Worm (Caenorhabditis elegans): Measurements from ENCODE around the gene T19H5.6.
"Not testable (repeated sequence)": the region's sequence is repeated elsewhere in the genome, so short reads cannot be mapped to it uniquely, and the experiment has no call there.

Gene T19H5.6

DNA sequence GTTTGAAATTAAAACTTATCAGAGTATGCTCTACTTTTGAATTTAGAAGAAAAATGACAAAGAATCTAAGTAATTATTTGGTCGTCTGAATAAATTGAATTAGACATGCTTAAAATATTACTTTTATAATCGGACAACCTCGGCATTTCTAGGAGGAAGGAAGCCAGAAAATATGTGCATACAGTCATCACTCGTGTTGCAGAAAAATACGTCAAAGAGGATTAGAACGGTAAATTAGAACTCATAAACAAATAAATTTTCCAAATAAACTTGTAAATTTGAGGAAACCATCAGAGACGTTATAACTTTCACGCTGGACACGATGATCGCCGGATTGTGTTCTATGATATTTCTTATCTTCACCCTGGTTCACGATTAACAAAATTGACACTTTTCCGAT is 15.7 kb downstream of the T19H5.6 start, which contains the start of gene chil-19:
TSS of gene chil-19 (minus strand) at position 101 of the 400 bp plus-strand sequence.
- TF ChIP-seq scrt-1 (GFP tag; IDR thresholded peaks at IDR 0.05) (no peak), B0310.2 (tag; optimal IDR thresholded peaks at IDR 0.05) (no peak), ets-7 (tag; optimal IDR thresholded peaks at IDR 0.05) (no peak), aly-1 (tag; optimal IDR thresholded peaks at IDR 0.05) (no peak), tra-4 (tag; optimal IDR thresholded peaks at IDR 0.05) (no peak), ceh-36 (tag; optimal IDR thresholded peaks at IDR 0.05) (no peak), sea-1 (GFP tag; conservative IDR thresholded peaks at IDR 0.05) (no peak), tbx-11 (GFP tag; IDR thresholded peaks at IDR 0.05) (no peak), hmg-4 (GFP tag; optimal IDR thresholded peaks at IDR 0.05) (no peak)

DNA sequence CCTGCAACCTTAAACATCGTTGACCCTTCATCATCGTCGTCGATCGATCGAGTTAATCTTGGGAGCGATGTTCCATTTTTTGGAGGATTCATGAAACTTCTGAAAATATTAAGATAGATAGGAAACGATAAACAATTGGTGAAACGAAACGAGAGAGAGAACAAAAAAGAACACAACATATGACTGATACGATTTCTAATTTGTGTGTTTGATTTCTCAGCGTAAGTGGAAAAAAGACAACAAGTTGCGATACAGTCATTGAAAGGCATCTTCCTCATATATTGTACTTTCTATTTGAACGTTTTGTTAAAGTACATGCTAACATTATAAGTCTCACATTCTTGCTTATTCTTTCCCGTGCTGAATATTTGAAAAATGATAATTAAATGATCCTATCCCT is 17.8 kb downstream of the T19H5.6 start, which contains the start of gene R09D1.12:
TSS of gene R09D1.12 (minus strand) at position 101 of the 400 bp plus-strand sequence.
- TF ChIP-seq ceh-36 (tag; optimal IDR thresholded peaks at IDR 0.05); ceh-13 (GFP tag; optimal IDR thresholded peaks at IDR 0.05); tbx-37 (GFP tag; conservative IDR thresholded peaks at IDR 0.05): not testable (repeated sequence)

DNA sequence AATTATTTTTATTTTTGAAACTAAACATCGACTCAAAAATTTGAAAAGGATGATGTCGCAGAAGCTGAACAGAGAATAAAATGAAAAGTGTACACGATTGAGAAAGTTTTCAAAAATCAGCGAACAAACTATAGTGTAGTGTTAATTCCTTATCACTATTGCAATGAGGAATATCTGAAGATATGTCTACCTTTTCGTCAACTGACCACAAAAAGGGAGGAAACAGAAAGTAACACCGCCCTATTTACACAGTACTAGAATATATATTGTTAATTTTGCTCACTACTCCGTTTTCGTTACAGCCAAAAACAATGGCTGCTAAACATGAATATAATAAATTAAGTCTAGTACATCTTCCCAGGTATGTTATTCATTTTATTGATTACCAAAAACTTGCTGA is 22.1 kb downstream of the T19H5.6 start, which contains the start of gene chil-18:
TSS of gene chil-18 (plus strand) at position 301 of the 400 bp plus-strand sequence.
- TF ChIP-seq ceh-13 (GFP tag; optimal IDR thresholded peaks at IDR 0.05) (no peak), hnd-1 (tag; optimal IDR thresholded peaks at IDR 0.05) (no peak), tbx-11 (GFP tag; IDR thresholded peaks at IDR 0.05) (no peak), F13C5.2 (tag; optimal IDR thresholded peaks at IDR 0.05) (no peak), aly-1 (tag; optimal IDR thresholded peaks at IDR 0.05) (no peak)

DNA sequence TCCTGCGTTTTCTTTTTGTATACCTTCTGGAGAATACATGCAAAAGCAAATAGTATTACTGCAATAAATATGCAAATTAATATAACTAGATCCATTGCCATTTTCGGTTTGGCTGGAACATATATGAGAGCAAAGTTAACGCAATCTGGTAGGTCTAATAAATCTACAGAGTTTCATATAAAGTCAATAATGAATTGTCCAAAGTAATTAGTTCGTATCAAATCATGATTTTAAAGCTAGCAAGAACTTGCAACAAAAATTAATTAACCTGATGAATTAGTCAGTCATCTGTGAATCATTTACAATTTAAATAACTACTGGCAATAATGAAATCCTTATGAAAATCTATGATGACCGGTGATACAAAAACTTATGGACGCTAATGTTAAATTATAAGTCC is 24.7 kb downstream of the T19H5.6 start, which contains the start of gene R09D1.13:
TSS of gene R09D1.13 (minus strand) at position 101 of the 400 bp plus-strand sequence.
- TF ChIP-seq sea-1 (GFP tag; conservative IDR thresholded peaks at IDR 0.05) (no peak), aly-1 (tag; optimal IDR thresholded peaks at IDR 0.05) (no peak), hmbx-1 (tag; optimal IDR thresholded peaks at IDR 0.05) (no peak), ama-1 (optimal IDR thresholded peaks at IDR 0.05) (no peak), hmg-4 (GFP tag; optimal IDR thresholded peaks at IDR 0.05) (no peak), ceh-13 (GFP tag; optimal IDR thresholded peaks at IDR 0.05) (no peak), scrt-1 (GFP tag; IDR thresholded peaks at IDR 0.05) (no peak), tbx-11 (GFP tag; IDR thresholded peaks at IDR 0.05) (no peak)

DNA sequence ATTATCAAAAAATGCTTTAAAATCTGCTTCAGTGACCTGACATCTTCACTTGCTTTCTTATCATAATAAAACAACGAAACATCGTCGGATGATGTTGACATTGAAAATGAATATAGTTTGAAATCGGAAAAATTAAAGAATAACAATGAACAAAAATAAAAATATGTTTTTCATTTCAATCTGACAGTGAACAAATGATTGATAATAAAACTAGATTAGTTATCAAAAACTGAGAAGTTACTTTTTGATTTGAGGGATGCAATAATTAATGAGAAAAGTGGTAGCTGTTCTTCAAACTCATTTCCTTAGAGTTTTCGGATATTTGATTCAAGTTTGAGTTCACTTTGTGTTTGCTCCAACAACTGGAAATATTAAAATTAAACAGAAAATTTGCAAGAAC is 26.5 kb downstream of the T19H5.6 start, which contains the start of gene chil-15:
TSS of gene chil-15 (minus strand) at position 101 of the 400 bp plus-strand sequence.
- no peak for TF ChIP-seq flt-1 (GFP tag; IDR thresholded peaks at IDR 0.05)
- TF ChIP-seq tbx-37 (GFP tag; conservative IDR thresholded peaks at IDR 0.05) = no peak
- no peak for TF ChIP-seq tra-4 (tag; optimal IDR thresholded peaks at IDR 0.05)
- TF ChIP-seq hmg-4 (GFP tag; optimal IDR thresholded peaks at IDR 0.05) = no peak
- TF ChIP-seq F13C5.2 (tag; optimal IDR thresholded peaks at IDR 0.05) = no peak
- TF ChIP-seq ceh-13 (GFP tag; optimal IDR thresholded peaks at IDR 0.05) = no peak
- no peak for TF ChIP-seq B0310.2 (tag; optimal IDR thresholded peaks at IDR 0.05)
- TF ChIP-seq ets-7 (tag; optimal IDR thresholded peaks at IDR 0.05) = no peak
- TF ChIP-seq sea-1 (GFP tag; conservative IDR thresholded peaks at IDR 0.05) = no peak
- no peak for TF ChIP-seq pes-1 (GFP tag; IDR thresholded peaks at IDR 0.05)
- TF ChIP-seq ceh-36 (tag; optimal IDR thresholded peaks at IDR 0.05) = no peak
- no peak for TF ChIP-seq hnd-1 (tag; optimal IDR thresholded peaks at IDR 0.05)
- TF ChIP-seq scrt-1 (GFP tag; IDR thresholded peaks at IDR 0.05) = no peak
- TF ChIP-seq hmbx-1 (tag; optimal IDR thresholded peaks at IDR 0.05) = no peak
- no peak for TF ChIP-seq ama-1 (optimal IDR thresholded peaks at IDR 0.05)
- no peak for TF ChIP-seq aly-1 (tag; optimal IDR thresholded peaks at IDR 0.05)
- no peak for TF ChIP-seq tbx-11 (GFP tag; IDR thresholded peaks at IDR 0.05)

DNA sequence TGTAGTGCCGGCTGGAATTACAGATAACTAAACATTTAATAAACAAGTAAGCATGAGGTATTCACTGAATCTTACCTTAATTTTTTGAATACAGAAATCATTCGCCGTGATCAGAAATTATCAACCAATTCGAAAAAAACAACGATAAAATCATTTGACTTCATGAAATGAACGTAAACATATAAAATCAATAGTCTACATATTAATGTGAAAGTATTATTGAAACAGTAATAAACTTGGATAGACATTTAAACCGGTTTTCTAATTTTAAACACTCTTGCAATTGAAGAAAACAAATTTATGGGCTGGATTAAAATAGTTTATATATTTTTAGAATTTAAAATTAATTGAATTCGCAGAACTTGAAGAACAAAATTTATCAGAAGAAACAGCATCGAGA is 28.2 kb downstream of the T19H5.6 start, which contains the start of gene chil-16:
TSS of gene chil-16 (minus strand) at position 101 of the 400 bp plus-strand sequence.
- TF ChIP-seq F13C5.2 (tag; optimal IDR thresholded peaks at IDR 0.05) = no peak
- TF ChIP-seq flt-1 (GFP tag; IDR thresholded peaks at IDR 0.05) = no peak
- TF ChIP-seq aly-1 (tag; optimal IDR thresholded peaks at IDR 0.05) = no peak
- no peak for TF ChIP-seq hnd-1 (tag; optimal IDR thresholded peaks at IDR 0.05)
- TF ChIP-seq scrt-1 (GFP tag; IDR thresholded peaks at IDR 0.05) = no peak
- TF ChIP-seq tbx-37 (GFP tag; conservative IDR thresholded peaks at IDR 0.05) = no peak
- TF ChIP-seq pes-1 (GFP tag; IDR thresholded peaks at IDR 0.05) = no peak
- no peak for TF ChIP-seq ets-7 (tag; optimal IDR thresholded peaks at IDR 0.05)
- no peak for TF ChIP-seq tbx-11 (GFP tag; IDR thresholded peaks at IDR 0.05)
- no peak for TF ChIP-seq tra-4 (tag; optimal IDR thresholded peaks at IDR 0.05)
- TF ChIP-seq sea-1 (GFP tag; conservative IDR thresholded peaks at IDR 0.05) = no peak
- no peak for TF ChIP-seq ceh-13 (GFP tag; optimal IDR thresholded peaks at IDR 0.05)
- no peak for TF ChIP-seq hmg-4 (GFP tag; optimal IDR thresholded peaks at IDR 0.05)
- TF ChIP-seq ama-1 (optimal IDR thresholded peaks at IDR 0.05) = no peak
- no peak for TF ChIP-seq B0310.2 (tag; optimal IDR thresholded peaks at IDR 0.05)
- no peak for TF ChIP-seq hmbx-1 (tag; optimal IDR thresholded peaks at IDR 0.05)
- no peak for TF ChIP-seq ceh-36 (tag; optimal IDR thresholded peaks at IDR 0.05)

DNA sequence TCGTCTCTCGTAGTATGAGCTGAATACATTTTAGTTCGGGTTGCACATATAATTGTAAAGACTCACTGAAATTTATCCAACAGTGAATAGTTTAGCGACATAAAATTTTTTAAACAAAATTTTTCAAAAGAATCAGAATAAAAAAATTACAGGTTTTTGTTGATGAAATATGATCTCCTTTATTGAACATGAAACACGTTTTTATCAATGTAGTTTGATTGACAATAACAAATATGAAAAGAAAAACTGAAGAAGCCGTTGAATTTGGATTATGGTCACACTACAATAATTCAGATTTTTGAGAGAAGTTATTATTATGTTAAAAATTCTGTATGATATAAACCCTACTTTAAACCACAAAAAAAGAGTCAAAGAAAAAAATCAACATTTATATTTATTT is 30.0 kb downstream of the T19H5.6 start, which contains the start of gene chil-17:
TSS of gene chil-17 (minus strand) at position 101 of the 400 bp plus-strand sequence.
- TF ChIP-seq ama-1 (optimal IDR thresholded peaks at IDR 0.05) = no peak
- TF ChIP-seq flt-1 (GFP tag; IDR thresholded peaks at IDR 0.05) = no peak
- TF ChIP-seq B0310.2 (tag; optimal IDR thresholded peaks at IDR 0.05) = no peak
- no peak for TF ChIP-seq pes-1 (GFP tag; IDR thresholded peaks at IDR 0.05)
- no peak for TF ChIP-seq tra-4 (tag; optimal IDR thresholded peaks at IDR 0.05)
- no peak for TF ChIP-seq tbx-37 (GFP tag; conservative IDR thresholded peaks at IDR 0.05)
- no peak for TF ChIP-seq ceh-36 (tag; optimal IDR thresholded peaks at IDR 0.05)
- no peak for TF ChIP-seq ets-7 (tag; optimal IDR thresholded peaks at IDR 0.05)
- TF ChIP-seq aly-1 (tag; optimal IDR thresholded peaks at IDR 0.05) = no peak
- no peak for TF ChIP-seq hnd-1 (tag; optimal IDR thresholded peaks at IDR 0.05)

DNA sequence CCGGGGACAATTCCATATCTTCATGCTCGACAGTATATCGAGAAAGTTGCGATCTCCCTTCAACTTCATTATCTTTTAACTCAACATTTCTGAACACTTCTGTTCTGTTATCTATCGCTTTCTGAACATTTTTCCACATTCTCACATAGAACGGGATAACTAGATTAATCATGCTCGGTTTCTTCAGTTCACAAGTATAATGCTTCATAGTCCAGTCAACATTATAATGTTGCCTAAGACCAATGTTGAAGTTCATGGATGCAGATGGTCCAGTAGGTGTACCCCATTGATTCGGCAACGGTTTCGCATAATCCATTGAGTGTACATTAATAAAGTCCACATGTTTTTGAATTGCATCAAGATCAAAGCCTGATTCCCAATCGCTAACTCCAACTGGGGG is 31.2 kb downstream of the T19H5.6 start:
- TF ChIP-seq tra-4 (tag; optimal IDR thresholded peaks at IDR 0.05) = no peak
- TF ChIP-seq scrt-1 (GFP tag; IDR thresholded peaks at IDR 0.05) = no peak
- TF ChIP-seq B0310.2 (tag; optimal IDR thresholded peaks at IDR 0.05) = no peak
- TF ChIP-seq tbx-11 (GFP tag; IDR thresholded peaks at IDR 0.05) = no peak
- TF ChIP-seq ceh-13 (GFP tag; optimal IDR thresholded peaks at IDR 0.05) = no peak
- no peak for TF ChIP-seq ama-1 (optimal IDR thresholded peaks at IDR 0.05)
- TF ChIP-seq F13C5.2 (tag; optimal IDR thresholded peaks at IDR 0.05) = no peak
- no peak for TF ChIP-seq ceh-36 (tag; optimal IDR thresholded peaks at IDR 0.05)
- TF ChIP-seq flt-1 (GFP tag; IDR thresholded peaks at IDR 0.05) = no peak
- no peak for TF ChIP-seq hmg-4 (GFP tag; optimal IDR thresholded peaks at IDR 0.05)
- no peak for TF ChIP-seq sea-1 (GFP tag; conservative IDR thresholded peaks at IDR 0.05)
- no peak for TF ChIP-seq ets-7 (tag; optimal IDR thresholded peaks at IDR 0.05)
- TF ChIP-seq aly-1 (tag; optimal IDR thresholded peaks at IDR 0.05) = no peak
- TF ChIP-seq pes-1 (GFP tag; IDR thresholded peaks at IDR 0.05) = no peak
- no peak for TF ChIP-seq hmbx-1 (tag; optimal IDR thresholded peaks at IDR 0.05)

Measured in whole organism, early embryonic.